Fruit fly (Drosophila melanogaster) whole organism, adult: ENCODE results near the gene CG32374.

ENCODE experiments used
- CG11617 ChIP-seq: fragments of 200-800 bp; sonication (Bioruptor generic); optimal IDR thresholded peaks from 2 replicates; lab custom pipeline; 2017; ENCODE audit warnings: mild to moderate bottlenecking, missing biosample characterization, missing genetic modification reagents, missing genetic modification characterization
- CG14711 ChIP-seq: fragments of 200-800 bp; sonication (Bioruptor generic); optimal IDR thresholded peaks from 2 replicates; lab custom pipeline; 2018; ENCODE audit warnings: missing biosample characterization, mild to moderate bottlenecking, missing genetic modification characterization, moderate library complexity
- CG33017 ChIP-seq: fragments of 200-800 bp; sonication (Bioruptor generic); optimal IDR thresholded peaks from 2 replicates; lab custom pipeline; 2018; ENCODE audit warnings: missing biosample characterization, mild to moderate bottlenecking, missing genetic modification characterization, moderate library complexity
- CG5204 ChIP-seq: fragments of 200-800 bp; sonication (Bioruptor generic); optimal IDR thresholded peaks from 2 replicates; lab custom pipeline; 2016; ENCODE audit warnings: missing biosample characterization, missing genetic modification characterization
- CG7101 ChIP-seq: fragments of 200-800 bp; sonication (Bioruptor generic); optimal IDR thresholded peaks from 2 replicates; lab custom pipeline; 2018; ENCODE audit warnings: missing biosample characterization, mild to moderate bottlenecking, missing genetic modification characterization, moderate library complexity
- Crg-1 ChIP-seq: fragments of 200-800 bp; sonication (Bioruptor generic); optimal IDR thresholded peaks from 2 replicates; lab custom pipeline; 2016; ENCODE audit warnings: missing biosample characterization, missing genetic modification characterization
- Hr96 ChIP-seq: fragments of 200-800 bp; sonication (Bioruptor generic); optimal IDR thresholded peaks from 2 replicates; lab custom pipeline; 2016; ENCODE audit warnings: missing biosample characterization, missing genetic modification characterization
- Mnt ChIP-seq: fragments of 200-800 bp; sonication (Bioruptor generic); optimal IDR thresholded peaks from 2 replicates; lab custom pipeline; 2016; ENCODE audit warnings: missing biosample characterization, mild to moderate bottlenecking, missing genetic modification characterization
- bab1 ChIP-seq: fragments of 200-800 bp; sonication (Bioruptor generic); optimal IDR thresholded peaks from 3 replicates; lab custom pipeline; 2019; ENCODE audit warnings: missing biosample characterization, mild to moderate bottlenecking, missing genetic modification characterization, moderate library complexity
- kay ChIP-seq: fragments of 200-800 bp; sonication (Bioruptor generic); peaks from one replicate; lab custom pipeline; 2016; ENCODE audit warnings: missing biosample characterization, missing genetic modification characterization, borderline replicate concordance
- pad ChIP-seq: fragments of 200-800 bp; sonication (Bioruptor generic); optimal IDR thresholded peaks from 3 replicates; lab custom pipeline; 2017; ENCODE audit warnings: missing biosample characterization, missing genetic modification characterization, mild to moderate bottlenecking, moderate library complexity, missing genetic modification reagents
- tj ChIP-seq: fragments of 200-800 bp; sonication (Bioruptor generic); optimal IDR thresholded peaks from 3 replicates; lab custom pipeline; 2017; ENCODE audit warnings: missing biosample characterization, mild to moderate bottlenecking, missing genetic modification characterization, moderate library complexity

DNA sequence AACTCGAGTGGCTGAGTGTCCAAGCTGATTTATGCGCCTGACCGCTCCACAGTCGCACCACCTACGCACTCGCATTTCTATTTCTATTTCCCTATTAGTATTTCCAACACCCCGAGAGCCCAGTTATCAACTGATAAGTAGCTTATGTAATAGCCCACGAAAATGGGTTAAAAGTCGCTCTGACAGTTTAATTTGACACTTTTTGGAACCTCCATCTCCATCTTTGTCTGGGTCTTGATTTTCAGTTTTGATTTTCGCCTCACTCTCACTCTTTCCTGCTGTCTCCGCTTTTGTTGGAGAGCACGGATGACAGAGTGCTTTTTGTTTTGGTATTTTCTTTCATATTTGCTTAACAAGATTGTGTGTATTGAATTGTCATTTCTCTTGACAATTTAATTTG, 12.1 kb upstream of the CG32374 start:
- TF ChIP-seq CG11617 (GFP tag; lab: Kevin White, UChicago) (no peak), bab1 (no peak), CG5204 (GFP tag; lab: Kevin White, UChicago) (no peak), CG33017 (no peak), CG7101 (tag; lab: Kevin White, UChicago) (no peak), Mnt (GFP tag; lab: Kevin White, UChicago) (no peak), CG14711 (tag; lab: Kevin White, UChicago) (no peak), Hr96 (GFP tag; lab: Kevin White, UChicago) (no peak), pad (no peak), Crg-1 (GFP tag; lab: Kevin White, UChicago) (no peak), tj (GFP tag; lab: Kevin White, UChicago) (no peak), kay (no peak)
